Worm (Caenorhabditis elegans) whole organism, L4 larva: ENCODE measurements around the gene F46F5.8.

ENCODE experiments used
- daf-12 ChIP-seq: fragments of 150-350 bp; optimal IDR thresholded peaks from 2 replicates; lab custom pipeline; 2014; ENCODE audit warnings: missing biosample characterization, missing genetic modification reagents, missing genetic modification characterization
- lsy-2 ChIP-seq, 2 experiments: fragments of 150-350 bp in 1 of 2; sonication (generic microtip) in 1 of 2; optimal IDR thresholded peaks; 2 replicates each; lab custom pipeline; 2014 to 2017; ENCODE audit warnings: missing biosample characterization in 2 of 2, missing genetic modification characterization in 2 of 2
- nhr-28 ChIP-seq: fragments of 150-350 bp; optimal IDR thresholded peaks from 2 replicates; lab custom pipeline; 2014; ENCODE audit warnings: missing biosample characterization, missing genetic modification characterization
- snpc-4 ChIP-seq: fragments of 150-350 bp; optimal IDR thresholded peaks from 2 replicates; lab custom pipeline; 2014; ENCODE audit warnings: missing biosample characterization, missing genetic modification characterization
- zip-11 ChIP-seq: fragments of 200-800 bp; sonication (Bioruptor generic); IDR thresholded peaks from 2 replicates; pipeline ENCODE4 v1.3.6; 2022; ENCODE audit warnings: missing genetic modification characterization, missing compliant biosample characterization

DNA sequence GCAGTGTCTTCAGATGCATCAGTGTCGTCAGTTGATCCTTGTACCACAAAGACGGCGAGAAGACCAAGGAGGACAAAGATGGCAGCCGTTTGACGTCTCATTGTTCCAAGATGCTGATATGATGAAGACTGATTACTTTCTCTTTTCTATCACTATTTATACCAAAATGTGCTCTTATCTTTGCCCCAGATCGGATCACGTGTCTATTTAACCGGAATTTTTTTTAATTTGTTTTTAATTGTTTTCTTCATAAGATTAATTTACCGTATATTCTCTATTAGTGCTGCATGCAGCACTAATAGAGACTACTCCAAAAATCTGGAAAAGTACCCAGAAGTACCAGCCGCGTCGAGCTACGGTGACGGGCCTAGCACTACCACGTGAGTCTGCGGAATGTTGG is 6.7 kb downstream of the F46F5.8 start, which contains the start of gene msrp-3:
- TF ChIP-seq daf-12 (tag; lab: Kevin White, UChicago) (no peak), zip-11 (GFP tag; lab: Robert Waterston, UW) (no peak), nhr-28 (tag; lab: Kevin White, UChicago) (no peak), snpc-4 (tag; lab: Kevin White, UChicago) (no peak), lsy-2 (tag; optimal IDR thresholded peaks at IDR 0.05; lab: Kevin White, UChicago) (no peak)
